Fruit fly (Drosophila melanogaster): ENCODE measurements around the gene rsh.

dm6 chrX:12957412-12957895, 31.0 kb upstream of the rsh start, which contains the start of gene hec:
- TF ChIP-seq bab2 (GFP tag; optimal IDR thresholded peaks at IDR 0.05) (no peak), Fer1 (GFP tag; optimal IDR thresholded peaks at IDR 0.05) (peak; percentile 50), CG17912 (GFP tag; optimal IDR thresholded peaks at IDR 0.05) (no peak), NK7.1 (GFP tag; optimal IDR thresholded peaks at IDR 0.05) (no peak), CG6791 (GFP tag; IDR thresholded peaks at IDR 0.05; ENCODE audit: partially characterized antibody) (no peak), Doc3 (GFP tag; IDR thresholded peaks at IDR 0.05; ENCODE audit: partially characterized antibody) (no peak), bowl (GFP tag; IDR thresholded peaks at IDR 0.05) (no peak), CG4820 (GFP tag; optimal IDR thresholded peaks at IDR 0.05) (no peak), abd-A (tag; optimal IDR thresholded peaks at IDR 0.05) (no peak), CG9609 (GFP tag; optimal IDR thresholded peaks at IDR 0.05) (no peak), CG9876 (GFP tag; optimal IDR thresholded peaks at IDR 0.05) (no peak), B-H2 (GFP tag; optimal IDR thresholded peaks at IDR 0.05) (no peak)
